Fruit fly (Drosophila melanogaster) Kc167 (cell line): ENCODE data around the gene CG15422.

Source experiments
- Myc ChIP-seq: fragments of >200 bp; optimal IDR thresholded peaks from 2 replicates; lab custom pipeline; 2017; ENCODE audit warnings: missing external identifiers
- insv ChIP-seq: fragments of >200 bp; optimal IDR thresholded peaks from 3 replicates; lab custom pipeline; 2018; ENCODE audit warnings: missing external identifiers
- ttk ChIP-seq: sonication (Bioruptor generic); optimal IDR thresholded peaks from 2 replicates; lab custom pipeline; 2017; ENCODE audit warnings: missing external identifiers

DNA sequence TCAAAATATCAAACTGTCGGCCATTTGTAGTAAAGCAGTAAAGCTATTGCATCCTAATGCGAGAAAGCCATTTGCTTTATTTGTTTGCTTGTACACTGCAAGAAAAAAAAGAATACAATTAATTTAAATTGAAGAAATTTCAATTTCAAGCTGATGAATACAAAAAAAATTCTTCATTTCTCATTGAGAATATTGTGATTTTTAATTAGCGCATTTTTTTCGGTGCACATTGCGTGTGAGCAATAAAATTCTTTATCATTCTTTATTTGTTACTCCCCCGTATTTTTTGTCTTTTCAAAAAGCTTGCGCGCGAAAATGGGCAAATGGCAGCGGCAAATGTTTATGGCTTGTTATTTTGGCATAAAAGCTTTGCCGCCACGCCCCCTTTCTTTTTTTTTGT lies 7.3 kb downstream of the CG15422 start:
- TF ChIP-seq Myc (no peak), insv (lab: Kevin White, UChicago) (no peak), ttk (lab: Kevin White, UChicago) (no peak)
